Fruit fly (Drosophila melanogaster) whole organism, prepupa: Measurements from ENCODE around the gene Meltrin.

Experiments
- CG10631 ChIP-seq: fragments of 200-800 bp; sonication (Bioruptor generic); optimal IDR thresholded peaks from 2 replicates; lab custom pipeline; 2016; ENCODE audit warnings: missing biosample characterization, missing genetic modification characterization
- CG8319 ChIP-seq: fragments of 200-800 bp; sonication (Bioruptor generic); optimal IDR thresholded peaks from 3 replicates; lab custom pipeline; 2016; ENCODE audit warnings: missing biosample characterization, missing genetic modification characterization

dm6 chr3R:14717076-14717711 lies 20.1 kb upstream of the Meltrin start:
- TF ChIP-seq CG8319 = no peak
- TF ChIP-seq CG10631 (GFP tag; lab: Kevin White, UChicago) = no peak
